Worm (Caenorhabditis elegans): ENCODE results near the gene srz-47.

srz-47 gene

DNA sequence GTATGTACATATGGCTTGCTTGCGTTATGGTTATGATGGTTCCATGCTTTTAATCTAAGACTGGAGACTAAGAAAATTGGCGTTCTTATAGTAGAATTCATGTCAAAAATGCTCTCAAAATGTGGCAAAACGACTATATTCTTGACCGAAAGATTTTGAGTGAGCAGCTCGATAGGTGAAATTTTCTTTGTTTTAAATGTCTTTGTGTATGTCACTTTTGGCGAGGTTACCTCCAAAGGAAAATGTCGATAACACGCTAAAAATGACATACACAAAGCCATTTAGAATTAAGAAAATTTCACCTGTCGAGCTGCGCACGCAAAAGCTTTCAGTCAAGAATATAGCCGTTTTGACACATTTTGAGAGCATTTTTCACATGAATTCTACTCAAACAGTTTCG, 24.7 kb downstream of the srz-47 start, which contains the start of gene srz-66:
srz-66 (minus strand) TSS at position 101 of the 400 bp plus-strand sequence.
- TF ChIP-seq gei-8 (GFP tag; optimal IDR thresholded peaks at IDR 0.05), result no peak
- no peak for TF ChIP-seq ceh-62 (tag; optimal IDR thresholded peaks at IDR 0.05)
- TF ChIP-seq unc-130 (GFP tag; optimal IDR thresholded peaks at IDR 0.05), result no peak
- TF ChIP-seq ama-1 (optimal IDR thresholded peaks at IDR 0.05), result no peak
- TF ChIP-seq ctbp-1 (GFP tag; IDR thresholded peaks at IDR 0.05), result no peak
- TF ChIP-seq zip-11 (GFP tag; IDR thresholded peaks at IDR 0.05), result no peak
- no peak for TF ChIP-seq zfp-3 (GFP tag; conservative IDR thresholded peaks at IDR 0.05)
- no peak for TF ChIP-seq jun-1 (tag; optimal IDR thresholded peaks at IDR 0.05)
- TF ChIP-seq mxl-3 (GFP tag; optimal IDR thresholded peaks at IDR 0.05), result no peak
- TF ChIP-seq set-16 (GFP tag; IDR thresholded peaks at IDR 0.05), result no peak
- no peak for TF ChIP-seq pha-4 (GFP tag; IDR thresholded peaks at IDR 0.05)
- TF ChIP-seq pha-4 (tag; optimal IDR thresholded peaks at IDR 0.05), result no peak
- no peak for TF ChIP-seq egl-43 (GFP tag; IDR thresholded peaks at IDR 0.05)

DNA sequence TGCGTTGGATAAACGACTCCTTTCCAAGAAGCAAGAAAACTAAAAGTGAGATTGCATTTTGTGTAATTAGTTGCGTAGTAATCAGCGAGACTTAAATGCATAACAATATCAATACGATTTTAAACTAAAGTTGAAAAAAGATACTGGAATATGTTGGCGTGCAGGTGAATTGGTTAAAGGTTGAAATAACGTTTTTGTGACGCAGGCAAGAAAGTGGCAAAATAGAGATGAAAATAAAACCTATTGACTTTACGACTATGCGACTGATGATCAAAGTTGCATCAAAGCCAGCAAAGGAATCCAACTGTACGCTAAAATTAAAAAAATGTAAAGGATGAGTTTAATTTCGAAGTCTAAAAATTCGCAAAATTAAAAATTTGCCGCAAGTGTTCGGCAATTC, 26.7 kb downstream of the srz-47 start, which contains the start of gene srh-102:
srh-102 (minus strand) TSS at position 101 of the 400 bp plus-strand sequence.
- no peak for TF ChIP-seq aha-1 (tag)
- TF ChIP-seq ceh-62 (tag; optimal IDR thresholded peaks at IDR 0.05), result no peak
- no peak for TF ChIP-seq mdl-1 (tag; optimal IDR thresholded peaks at IDR 0.05)
- no peak for TF ChIP-seq Y5F2A.4 (GFP tag; optimal IDR thresholded peaks at IDR 0.05)
- TF ChIP-seq nhr-76 (tag; optimal IDR thresholded peaks at IDR 0.05), result no peak
- no peak for TF ChIP-seq nhr-10 (tag; optimal IDR thresholded peaks at IDR 0.05)
- TF ChIP-seq ztf-11 (tag; optimal IDR thresholded peaks at IDR 0.05), result no peak

- TF ChIP-seq unc-62 (GFP tag; optimal IDR thresholded peaks at IDR 0.05 in 1 of 2) (no peak), unc-62 (tag; optimal IDR thresholded peaks at IDR 0.05) (no peak), nhr-28 (tag; optimal IDR thresholded peaks at IDR 0.05) (peak; percentile 11)
These were observed 32.7 kb downstream of the srz-47 start, which contains the start of gene F40D4.12 for ce11 chrV:17159430-17159924. Gene F40D4.12, plus strand, starts transcription at chrV:17159874.

DNA sequence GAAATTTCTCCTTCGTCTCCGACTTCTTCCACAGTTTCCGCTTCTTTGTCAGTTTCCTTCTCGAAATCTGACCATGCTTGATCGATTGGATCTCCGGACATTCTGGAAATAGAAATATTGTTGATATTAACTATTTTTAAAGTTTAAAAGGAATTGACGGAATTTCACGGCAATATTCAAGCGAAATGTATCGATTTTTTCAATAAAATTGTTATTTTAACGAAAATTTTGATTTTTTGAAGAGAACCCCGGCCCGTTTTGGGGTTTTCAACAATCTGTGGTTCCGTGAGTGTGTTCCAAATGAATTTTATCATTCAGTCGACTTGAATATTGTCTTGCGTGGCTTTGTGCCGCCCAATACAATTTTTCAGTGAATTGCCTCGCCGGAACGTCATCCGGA, 35.0 kb downstream of the srz-47 start, which contains the start of gene F40D4.13:
F40D4.13 (minus strand) TSS at position 101 of the 400 bp plus-strand sequence.
- TF ChIP-seq pqm-1 (tag; optimal IDR thresholded peaks at IDR 0.05) (no peak), nhr-28 (tag; optimal IDR thresholded peaks at IDR 0.05) (no peak), F44E2.7 (GFP tag; IDR thresholded peaks at IDR 0.05) (no peak), rbr-2 (tag; optimal IDR thresholded peaks at IDR 0.05) (no peak), madf-5 (GFP tag; IDR thresholded peaks at IDR 0.05) (no peak), mdt-29 (GFP tag; IDR thresholded peaks at IDR 0.05) (no peak), unc-130 (GFP tag; optimal IDR thresholded peaks at IDR 0.05) (no peak), nhr-102 (tag; optimal IDR thresholded peaks at IDR 0.05) (no peak), ZK546.5 (tag; optimal IDR thresholded peaks at IDR 0.05) (no peak), mes-2 (tag; optimal IDR thresholded peaks at IDR 0.05; ENCODE audit: poor library complexity, severe bottlenecking) (no peak), mxl-3 (GFP tag; optimal IDR thresholded peaks at IDR 0.05) (no peak), dve-1 (tag; optimal IDR thresholded peaks at IDR 0.05; ENCODE audit: insufficient read depth) (no peak), ceh-28 (tag; optimal IDR thresholded peaks at IDR 0.05) (no peak), fos-1 (tag; optimal IDR thresholded peaks at IDR 0.05) (no peak), T26A8.4 (GFP tag; IDR thresholded peaks at IDR 0.05) (no peak)

DNA sequence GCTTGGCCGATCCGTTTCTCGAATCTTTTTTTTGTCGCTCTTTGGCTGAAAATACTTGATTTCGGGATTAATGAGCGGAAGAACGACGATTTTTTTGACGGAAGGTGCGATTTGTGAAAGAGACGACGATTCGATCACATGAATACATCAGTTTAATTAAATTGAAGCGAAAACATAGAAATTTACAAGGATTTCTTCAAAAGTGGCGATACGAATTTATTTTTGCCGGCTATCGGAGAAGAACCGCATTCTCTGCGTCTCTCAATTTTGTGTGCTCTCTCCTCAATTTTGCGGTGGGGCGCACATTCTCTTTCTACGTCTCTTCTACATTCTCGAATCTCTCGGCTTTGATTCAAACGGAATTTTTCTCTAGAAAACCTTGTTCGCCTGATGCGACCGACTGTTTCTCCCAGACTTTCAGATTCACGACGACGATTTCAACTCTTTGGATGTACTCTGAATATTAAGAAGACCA, 36.7 kb downstream of the srz-47 start, which contains the start of gene F40D4.17:
F40D4.17 (minus strand) TSS at position 51 of the 475 bp plus-strand sequence.
- TF ChIP-seq F26F4.8 (GFP tag; conservative IDR thresholded peaks at IDR 0.05), result no peak
- no peak for TF ChIP-seq hmg-1.1 (GFP tag; IDR thresholded peaks at IDR 0.05)
- TF ChIP-seq ceh-44 (GFP tag; IDR thresholded peaks at IDR 0.05), result no peak
- TF ChIP-seq lir-3 (tag; optimal IDR thresholded peaks at IDR 0.05), result no peak
- TF ChIP-seq ceh-82 (tag; optimal IDR thresholded peaks at IDR 0.05), result no peak
- no peak for TF ChIP-seq nhr-42 (GFP tag; IDR thresholded peaks at IDR 0.05)
- TF ChIP-seq dve-1 (tag; optimal IDR thresholded peaks at IDR 0.05; ENCODE audit: insufficient read depth), result no peak
- TF ChIP-seq skn-1 (tag; optimal IDR thresholded peaks at IDR 0.05), result no peak
- TF ChIP-seq lin-1 (GFP tag; IDR thresholded peaks at IDR 0.05), result no peak
- TF ChIP-seq aly-2 (tag; optimal IDR thresholded peaks at IDR 0.05), result no peak
- TF ChIP-seq zip-11 (GFP tag; IDR thresholded peaks at IDR 0.05), result no peak
- TF ChIP-seq cey-2 (tag; optimal IDR thresholded peaks at IDR 0.05; ENCODE audit: borderline replicate concordance, insufficient read depth), result no peak
- TF ChIP-seq hlh-11 (tag; optimal IDR thresholded peaks at IDR 0.05), result no peak
- TF ChIP-seq F37D6.2 (tag; optimal IDR thresholded peaks at IDR 0.05), result no peak

Measured in whole organism, L4 larva.